Worm (Caenorhabditis elegans): ENCODE results near the gene K12H6.2.

DNA sequence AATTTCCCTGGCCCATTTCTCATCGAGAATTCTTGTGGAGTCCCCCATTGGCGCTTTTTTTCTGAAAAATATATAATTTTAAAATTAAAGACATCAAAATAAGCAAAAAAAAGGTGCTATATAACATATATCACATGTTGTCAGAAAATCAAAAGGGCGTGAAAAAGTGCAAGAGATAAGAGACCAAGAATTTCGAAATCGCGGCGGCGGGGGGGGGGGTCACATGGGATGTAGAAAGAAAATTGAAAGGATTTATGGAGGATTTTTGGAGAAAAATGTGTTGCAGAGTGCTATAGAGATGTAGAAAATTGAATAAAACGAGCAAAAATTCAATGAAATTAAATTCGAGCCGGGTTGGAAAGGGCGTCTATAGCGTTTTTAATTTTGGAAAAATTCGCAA, 15.8 kb upstream of the K12H6.2 start, which contains the start of gene K12H6.6:
- TF ChIP-seq nhr-6 (tag; optimal IDR thresholded peaks at IDR 0.05) (no peak), unc-62 (GFP tag; optimal IDR thresholded peaks at IDR 0.05 in 1 of 2) (no peak), unc-62 (tag; optimal IDR thresholded peaks at IDR 0.05) (no peak), fkh-10 (GFP tag; optimal IDR thresholded peaks at IDR 0.05) (no peak), lin-15B (tag; optimal IDR thresholded peaks at IDR 0.05) (no peak), mdl-1 (tag; optimal IDR thresholded peaks at IDR 0.05) (no peak), zfp-3 (GFP tag; conservative IDR thresholded peaks at IDR 0.05) (no peak), zag-1 (tag; optimal IDR thresholded peaks at IDR 0.05) (no peak), nhr-237 (tag; optimal IDR thresholded peaks at IDR 0.05) (no peak), nhr-76 (tag; optimal IDR thresholded peaks at IDR 0.05) (no peak), ceh-82 (tag; optimal IDR thresholded peaks at IDR 0.05) (no peak), nhr-10 (tag; optimal IDR thresholded peaks at IDR 0.05) (no peak), mxl-2 (GFP tag; conservative IDR thresholded peaks at IDR 0.05) (no peak)
